Worm (Caenorhabditis elegans): ENCODE data around the gene C26B2.8.

DNA sequence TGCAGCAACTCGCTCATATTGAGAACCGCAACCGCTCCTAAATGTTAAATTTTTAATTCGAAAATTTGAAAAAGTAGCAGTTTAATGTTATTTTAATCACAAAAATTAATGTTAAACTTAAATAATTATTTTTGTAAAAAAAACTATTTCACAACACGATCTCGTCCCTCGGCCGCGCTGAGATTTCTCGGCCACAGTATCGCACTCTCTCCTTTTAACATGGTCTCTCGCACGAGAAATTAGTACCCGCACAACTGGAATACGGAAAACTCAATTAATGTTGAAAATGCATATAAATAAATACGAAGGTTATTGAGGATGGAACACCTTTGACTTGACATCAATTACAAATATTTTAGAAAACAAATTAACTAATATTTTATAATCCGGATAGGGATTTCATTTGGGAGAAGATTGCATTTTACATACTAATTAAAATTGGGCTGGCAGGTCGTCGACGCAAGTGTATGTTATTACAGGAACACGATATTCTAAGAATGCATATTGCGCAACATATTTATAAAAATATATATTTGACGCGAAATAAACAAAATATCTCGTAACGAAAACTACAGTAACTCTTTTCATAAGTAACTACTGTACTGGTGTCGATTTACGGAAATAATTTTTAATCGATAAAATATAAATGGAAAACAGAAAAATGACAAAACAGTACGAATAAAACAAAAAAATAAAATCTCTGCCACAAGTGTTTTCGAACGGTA, 6.0 kb downstream of the C26B2.8 start, which contains the start of gene dnc-4:
- TF ChIP-seq fkh-10 (GFP tag; optimal IDR thresholded peaks at IDR 0.05), result no peak
- no peak for TF ChIP-seq lin-15B (tag; optimal IDR thresholded peaks at IDR 0.05)
- TF ChIP-seq ces-1 (GFP tag; optimal IDR thresholded peaks at IDR 0.05), result no peak
- no peak for TF ChIP-seq pha-4 (GFP tag; IDR thresholded peaks at IDR 0.05)
- TF ChIP-seq pha-4 (tag; optimal IDR thresholded peaks at IDR 0.05), result no peak
- peak in 1 of 2 experiments; percentile 44 for TF ChIP-seq unc-62 (GFP tag; optimal IDR thresholded peaks at IDR 0.05 in 1 of 2)
- no peak for TF ChIP-seq unc-62 (tag; optimal IDR thresholded peaks at IDR 0.05)
- peak; percentile 20 for TF ChIP-seq unc-130 (GFP tag; optimal IDR thresholded peaks at IDR 0.05)
- TF ChIP-seq ZK546.5 (tag; optimal IDR thresholded peaks at IDR 0.05), result no peak

Data from whole organism, L4 larva.